Worm (Caenorhabditis elegans) whole organism, early embryonic: ENCODE data around the gene R04A9.6.
A peak's percentile ranks its signal among the peaks of the same experiment; 100 is the strongest.

Source experiments
- B0310.2 ChIP-seq: sonication (generic microtip); optimal IDR thresholded peaks from 2 replicates; lab custom pipeline; 2016; ENCODE audit warnings: mild to moderate bottlenecking, missing genetic modification characterization, missing compliant biosample characterization
- F13C5.2 ChIP-seq: sonication (generic microtip); optimal IDR thresholded peaks from 2 replicates; lab custom pipeline; 2017; ENCODE audit warnings: mild to moderate bottlenecking, missing genetic modification characterization, inconsistent platforms, missing compliant biosample characterization
- aly-1 ChIP-seq: sonication (generic microtip); optimal IDR thresholded peaks from 2 replicates; lab custom pipeline; 2016; ENCODE audit warnings: missing genetic modification characterization, missing compliant biosample characterization
- ama-1 ChIP-seq: fragments of 150-350 bp; optimal IDR thresholded peaks from 2 replicates; lab custom pipeline; 2014
- ceh-13 ChIP-seq: fragments of 200-800 bp; sonication (Bioruptor generic); optimal IDR thresholded peaks from 2 replicates; lab custom pipeline; 2018; ENCODE audit warnings: mild to moderate bottlenecking, missing genetic modification characterization, missing compliant biosample characterization
- ceh-36 ChIP-seq: sonication (generic microtip); optimal IDR thresholded peaks from 2 replicates; lab custom pipeline; 2016; ENCODE audit warnings: missing genetic modification characterization, inconsistent platforms, missing compliant biosample characterization
- ets-7 ChIP-seq: sonication (generic microtip); optimal IDR thresholded peaks from 2 replicates; lab custom pipeline; 2016; ENCODE audit warnings: missing genotype, missing genetic modification characterization, missing compliant biosample characterization
- flt-1 ChIP-seq: fragments of 200-800 bp; sonication (Bioruptor generic); IDR thresholded peaks from 2 replicates; pipeline ENCODE4 v1.3.6; 2022; ENCODE audit warnings: missing genetic modification characterization, missing compliant biosample characterization
- hmbx-1 ChIP-seq: sonication (generic microtip); optimal IDR thresholded peaks from 2 replicates; lab custom pipeline; 2016; ENCODE audit warnings: mild to moderate bottlenecking, missing genetic modification characterization, missing compliant biosample characterization
- hmg-4 ChIP-seq: fragments of 200-800 bp; sonication (Bioruptor generic); optimal IDR thresholded peaks from 2 replicates; lab custom pipeline; 2018; ENCODE audit warnings: mild to moderate bottlenecking, missing genetic modification characterization, missing compliant biosample characterization
- hnd-1 ChIP-seq: sonication (generic microtip); optimal IDR thresholded peaks from 2 replicates; lab custom pipeline; 2016; ENCODE audit warnings: missing genetic modification characterization, missing compliant biosample characterization
- pes-1 ChIP-seq: fragments of 200-800 bp; sonication (Bioruptor generic); IDR thresholded peaks from 2 replicates; pipeline ENCODE4 v1.3.6; 2022; ENCODE audit warnings: missing genetic modification reagents, missing genetic modification characterization, missing compliant biosample characterization
- scrt-1 ChIP-seq: fragments of 200-800 bp; sonication (Bioruptor generic); IDR thresholded peaks from 2 replicates; pipeline ENCODE4 v1.3.6; 2022; ENCODE audit warnings: missing genetic modification characterization, missing compliant biosample characterization
- sea-1 ChIP-seq: fragments of 200-800 bp; sonication (Bioruptor generic); conservative IDR thresholded peaks from 2 replicates; pipeline ENCODE4 v1.3.6; 2022; ENCODE audit warnings: missing genetic modification characterization, missing compliant biosample characterization
- tbx-11 ChIP-seq: fragments of 200-800 bp; sonication (Bioruptor generic); IDR thresholded peaks from 2 replicates; pipeline ENCODE4 v1.3.6; 2022; ENCODE audit warnings: missing genetic modification characterization, missing compliant biosample characterization
- tbx-37 ChIP-seq: fragments of 200-800 bp; sonication (Bioruptor generic); conservative IDR thresholded peaks from 2 replicates; pipeline ENCODE4 v1.3.6; 2022; ENCODE audit warnings: missing genetic modification reagents, missing genetic modification characterization, missing compliant biosample characterization
- tra-4 ChIP-seq: sonication (generic microtip); optimal IDR thresholded peaks from 2 replicates; lab custom pipeline; 2017; ENCODE audit warnings: missing genetic modification characterization, missing compliant biosample characterization

R04A9.6 gene

DNA sequence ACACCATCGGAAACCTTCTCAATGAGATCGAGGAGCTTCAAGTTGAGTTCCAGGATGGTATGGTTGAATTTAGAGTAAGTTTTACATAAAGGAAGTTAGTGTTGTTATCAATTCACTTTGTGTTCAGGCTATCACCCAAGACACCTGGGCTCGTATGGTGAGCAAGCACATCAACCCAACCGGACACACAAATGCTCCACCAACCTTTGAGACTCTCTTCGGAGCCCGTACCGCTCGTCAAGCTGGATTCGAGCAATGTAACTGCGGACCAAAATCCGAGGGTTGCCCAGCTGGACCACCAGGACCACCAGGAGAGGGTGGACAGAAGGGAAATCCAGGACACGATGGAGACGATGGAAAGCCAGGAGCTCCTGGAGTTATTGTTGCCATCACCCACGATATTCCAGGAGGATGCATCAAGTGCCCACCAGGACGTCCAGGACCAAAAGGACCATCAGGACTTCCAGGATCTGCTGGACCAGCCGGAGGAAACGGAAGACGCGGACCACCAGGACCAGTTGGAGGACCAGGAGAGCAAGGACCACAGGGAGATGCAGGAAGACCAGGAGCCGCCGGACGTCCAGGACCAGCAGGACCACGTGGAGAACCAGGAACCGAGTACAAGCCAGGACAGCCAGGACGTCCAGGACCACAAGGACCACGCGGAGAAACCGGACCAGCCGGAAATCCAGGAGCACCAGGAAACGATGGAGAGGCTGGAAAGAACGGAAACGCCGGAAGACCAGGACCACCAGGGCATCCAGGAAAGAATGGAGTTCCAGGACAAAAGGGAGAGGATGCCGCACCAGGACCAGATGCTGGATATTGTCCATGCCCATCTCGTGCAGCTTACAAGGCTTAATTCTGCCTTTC, 24.7 kb downstream of the R04A9.6 start:
- TF ChIP-seq ceh-13: no peak
- no peak for TF ChIP-seq tra-4
- TF ChIP-seq tbx-37 (GFP tag; lab: Robert Waterston, UW): no peak
- no peak for TF ChIP-seq hmbx-1 (tag; lab: Kevin White, UChicago)
- TF ChIP-seq flt-1 (GFP tag; lab: Robert Waterston, UW): no peak
- no peak for TF ChIP-seq scrt-1
- no peak for TF ChIP-seq F13C5.2 (tag; lab: Kevin White, UChicago)
- no peak for TF ChIP-seq hmg-4 (GFP tag; lab: Kevin White, UChicago)
- TF ChIP-seq sea-1 (GFP tag; lab: Robert Waterston, UW): no peak
- no peak for TF ChIP-seq tbx-11
- TF ChIP-seq pes-1 (GFP tag; lab: Robert Waterston, UW): no peak
- no peak for TF ChIP-seq B0310.2 (tag; lab: Kevin White, UChicago)
- TF ChIP-seq ceh-36 (tag; lab: Kevin White, UChicago): no peak
- TF ChIP-seq ama-1 (lab: Kevin White, UChicago): no peak
- no peak for TF ChIP-seq hnd-1
- TF ChIP-seq ets-7 (tag; lab: Kevin White, UChicago): no peak
- no peak for TF ChIP-seq aly-1

DNA sequence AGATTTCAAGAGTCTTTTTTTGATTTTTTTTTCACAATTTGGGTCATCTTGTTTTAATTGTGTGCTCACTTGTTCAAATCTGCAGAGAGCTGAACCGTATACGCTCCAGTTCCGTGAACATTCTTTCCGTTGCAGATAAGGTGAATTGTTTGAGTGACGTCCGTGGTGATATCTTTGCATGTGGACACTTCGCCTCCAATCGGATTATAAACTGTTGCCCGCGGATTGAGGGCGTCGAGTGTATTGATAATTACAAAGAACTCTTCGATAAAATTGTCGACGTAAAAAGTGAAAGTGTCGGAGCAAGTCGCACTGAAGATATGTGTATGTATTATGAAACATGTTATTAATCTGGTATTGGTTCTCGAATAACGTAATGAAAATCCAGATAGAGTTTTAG, 26.4 kb downstream of the R04A9.6 start:
- no peak for TF ChIP-seq tbx-37 (GFP tag; lab: Robert Waterston, UW)
- no peak for TF ChIP-seq hmg-4 (GFP tag; lab: Kevin White, UChicago)
- no peak for TF ChIP-seq F13C5.2 (tag; lab: Kevin White, UChicago)
- TF ChIP-seq ceh-36 (tag; lab: Kevin White, UChicago): no peak
- no peak for TF ChIP-seq ama-1 (lab: Kevin White, UChicago)
- TF ChIP-seq pes-1 (GFP tag; lab: Robert Waterston, UW): no peak
- no peak for TF ChIP-seq tbx-11
- no peak for TF ChIP-seq sea-1 (GFP tag; lab: Robert Waterston, UW)
- TF ChIP-seq ets-7 (tag; lab: Kevin White, UChicago): no peak
- no peak for TF ChIP-seq scrt-1
- no peak for TF ChIP-seq aly-1
- TF ChIP-seq tra-4: no peak
- TF ChIP-seq ceh-13: no peak

ce11 chrX:425535-425934, 28.2 kb downstream of the R04A9.6 start, which contains the start of gene ZK1193.2:
ZK1193.2 (minus strand) TSS chrX:425635.
- no peak for TF ChIP-seq tbx-11
- no peak for TF ChIP-seq ceh-36 (tag; lab: Kevin White, UChicago)
- TF ChIP-seq tbx-37 (GFP tag; lab: Robert Waterston, UW): no peak
- TF ChIP-seq B0310.2 (tag; lab: Kevin White, UChicago): no peak
- no peak for TF ChIP-seq pes-1 (GFP tag; lab: Robert Waterston, UW)
- no peak for TF ChIP-seq aly-1
- TF ChIP-seq ceh-13: no peak
- TF ChIP-seq ama-1 (lab: Kevin White, UChicago): no peak
- no peak for TF ChIP-seq sea-1 (GFP tag; lab: Robert Waterston, UW)
- no peak for TF ChIP-seq flt-1 (GFP tag; lab: Robert Waterston, UW)
- no peak for TF ChIP-seq ets-7 (tag; lab: Kevin White, UChicago)
- TF ChIP-seq hnd-1: no peak
- TF ChIP-seq scrt-1: no peak
- no peak for TF ChIP-seq hmg-4 (GFP tag; lab: Kevin White, UChicago)
- TF ChIP-seq tra-4: no peak
- TF ChIP-seq hmbx-1 (tag; lab: Kevin White, UChicago): no peak
- TF ChIP-seq F13C5.2 (tag; lab: Kevin White, UChicago): no peak

- TF ChIP-seq hmg-4 (GFP tag; lab: Kevin White, UChicago) (peak; percentile 13), B0310.2 (tag; lab: Kevin White, UChicago) (no peak), tra-4 (no peak), scrt-1 (no peak)
Observed at ce11 chrX:431596-431995, 34.2 kb downstream of the R04A9.6 start.

DNA sequence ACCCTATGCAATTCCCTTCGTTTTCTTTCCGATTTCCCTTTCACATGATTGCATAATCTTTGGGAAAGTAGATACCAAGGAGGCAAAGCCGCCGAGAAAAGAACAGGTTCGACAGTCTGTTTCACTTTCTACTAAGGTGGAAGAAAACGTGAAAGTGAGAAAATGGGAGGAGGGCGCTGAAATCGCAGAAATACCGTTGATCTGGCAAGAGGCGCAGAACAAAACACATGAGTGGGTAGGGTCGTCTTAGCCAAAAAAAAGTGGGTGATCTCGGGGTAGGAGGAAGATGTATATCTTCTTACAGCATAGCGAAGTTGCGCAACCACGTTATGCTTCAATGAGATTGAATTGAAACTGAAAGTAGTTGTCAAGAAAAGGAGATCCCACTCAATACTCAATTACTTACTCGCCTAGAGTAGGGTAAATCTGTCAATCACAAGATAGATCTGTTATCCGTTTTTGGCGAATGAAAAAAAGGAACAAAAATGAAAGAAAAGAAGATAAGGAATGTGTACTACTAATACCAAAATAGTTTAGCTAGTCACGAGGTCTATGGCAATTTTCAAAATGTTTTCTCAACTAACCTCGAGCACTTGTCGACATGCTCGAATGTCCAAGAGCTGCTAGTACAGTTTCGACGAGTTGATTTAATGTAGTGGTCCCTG, 35.8 kb downstream of the R04A9.6 start:
- TF ChIP-seq flt-1 (GFP tag; lab: Robert Waterston, UW) (no peak), sea-1 (GFP tag; lab: Robert Waterston, UW) (no peak), hnd-1 (no peak)

DNA sequence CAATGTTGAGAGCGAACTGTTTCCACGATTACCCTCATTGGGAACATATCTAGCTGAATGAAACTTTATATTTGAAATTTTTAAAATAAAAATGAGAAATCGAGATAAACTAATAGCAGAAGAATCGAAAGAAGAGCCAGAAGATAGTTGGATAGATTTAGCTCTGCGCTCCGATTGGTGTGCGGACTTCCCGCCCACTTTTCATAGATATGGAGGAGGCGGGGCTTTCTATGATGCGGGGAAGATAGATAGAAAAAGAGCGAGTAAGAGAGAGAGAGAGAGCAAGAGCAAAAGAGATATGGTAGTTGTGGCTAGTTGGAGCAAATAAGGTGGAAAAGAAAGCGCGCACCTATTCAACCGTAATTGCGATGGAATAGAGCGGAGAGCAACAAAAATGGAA, 36.4 kb downstream of the R04A9.6 start, which contains the start of gene dve-1:
TSS of gene dve-1 (minus strand) at position 66 of the 400 bp plus-strand sequence.
- TF ChIP-seq hnd-1 (no peak), ets-7 (tag; lab: Kevin White, UChicago) (no peak), ceh-13 (no peak), ama-1 (lab: Kevin White, UChicago) (no peak), ceh-36 (tag; lab: Kevin White, UChicago) (no peak), aly-1 (no peak), sea-1 (GFP tag; lab: Robert Waterston, UW) (no peak), B0310.2 (tag; lab: Kevin White, UChicago) (no peak), scrt-1 (no peak), pes-1 (GFP tag; lab: Robert Waterston, UW) (no peak), tra-4 (no peak), F13C5.2 (tag; lab: Kevin White, UChicago) (no peak), hmbx-1 (tag; lab: Kevin White, UChicago) (no peak), tbx-11 (no peak), flt-1 (GFP tag; lab: Robert Waterston, UW) (no peak), hmg-4 (GFP tag; lab: Kevin White, UChicago) (no peak), tbx-37 (GFP tag; lab: Robert Waterston, UW) (no peak)

DNA sequence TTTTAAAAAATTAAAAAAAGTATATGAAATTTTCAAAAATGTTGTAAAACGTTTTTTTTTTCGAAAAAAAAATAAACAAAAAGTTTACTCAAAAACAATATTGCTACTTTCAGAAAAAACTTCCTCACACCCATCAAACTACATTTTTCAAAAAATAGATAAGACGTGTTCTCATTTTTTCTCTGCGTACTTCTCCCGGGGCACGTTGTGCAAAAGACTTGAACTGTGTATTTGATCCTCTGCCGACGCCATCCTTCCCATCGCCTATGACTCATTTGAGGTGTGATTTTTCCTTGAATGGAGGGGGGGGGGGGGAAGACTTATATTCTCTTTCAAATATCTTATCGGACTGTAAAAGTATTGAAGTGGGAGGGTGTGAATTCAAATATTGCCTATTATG, 41.0 kb downstream of the R04A9.6 start:
- TF ChIP-seq tbx-11 (no peak), hnd-1 (no peak), tbx-37 (GFP tag; lab: Robert Waterston, UW) (no peak), ama-1 (lab: Kevin White, UChicago) (no peak), ets-7 (tag; lab: Kevin White, UChicago) (no peak), hmbx-1 (tag; lab: Kevin White, UChicago) (no peak), scrt-1 (no peak), ceh-13 (no peak), pes-1 (GFP tag; lab: Robert Waterston, UW) (no peak), sea-1 (GFP tag; lab: Robert Waterston, UW) (no peak), B0310.2 (tag; lab: Kevin White, UChicago) (no peak), F13C5.2 (tag; lab: Kevin White, UChicago) (no peak), flt-1 (GFP tag; lab: Robert Waterston, UW) (no peak), tra-4 (no peak), aly-1 (no peak)
